Fruit fly (Drosophila melanogaster) whole organism, embryonic: ENCODE measurements around the gene CG34136.

Experiments used
- Atf-2 ChIP-seq: fragments of 200-800 bp; sonication (Bioruptor generic); optimal IDR thresholded peaks from 2 replicates; lab custom pipeline; 2016; ENCODE audit warnings: missing biosample characterization, missing genetic modification characterization
- Bdp1 ChIP-seq: fragments of 200-800 bp; sonication (Bioruptor generic); optimal IDR thresholded peaks from 3 replicates; lab custom pipeline; 2016; ENCODE audit warnings: missing biosample characterization, missing genetic modification characterization
- CG11093 ChIP-seq: fragments of 200-800 bp; sonication (Bioruptor generic); IDR thresholded peaks from 3 replicates; pipeline ENCODE4 v1.3.6; 2022; ENCODE audit warnings: missing biosample characterization, missing genetic modification characterization
- CG11504 ChIP-seq: fragments of 200-800 bp; sonication (Bioruptor generic); optimal IDR thresholded peaks from 3 replicates; lab custom pipeline; 2019; ENCODE audit warnings: missing biosample characterization, mild to moderate bottlenecking, missing genetic modification characterization, moderate library complexity
- CG12659 ChIP-seq: fragments of 200-800 bp; sonication (Bioruptor generic); optimal IDR thresholded peaks from 3 replicates; lab custom pipeline; 2017; ENCODE audit warnings: mild to moderate bottlenecking, missing biosample characterization, missing genetic modification reagents, missing genetic modification characterization
- CG14441 ChIP-seq: fragments of 200-800 bp; sonication (Bioruptor generic); IDR thresholded peaks from 2 replicates; pipeline ENCODE4 v1.3.6; 2022; ENCODE audit warnings: missing biosample characterization, missing genetic modification characterization
- CG14667 ChIP-seq: fragments of 200-800 bp; sonication (Bioruptor generic); IDR thresholded peaks from 2 replicates; pipeline ENCODE4 v1.3.6; 2022; ENCODE audit warnings: missing biosample characterization, missing genetic modification characterization
- CG16863 ChIP-seq: fragments of 200-800 bp; sonication (Bioruptor generic); optimal IDR thresholded peaks from 3 replicates; lab custom pipeline; 2016; ENCODE audit warnings: missing biosample characterization, missing genetic modification characterization
- CG17361 ChIP-seq: fragments of 200-800 bp; sonication (Bioruptor generic); IDR thresholded peaks from 3 replicates; pipeline ENCODE4 v1.3.6; 2022; ENCODE audit warnings: missing biosample characterization, missing genetic modification characterization
- CG18764 ChIP-seq: fragments of 200-800 bp; sonication (Bioruptor generic); optimal IDR thresholded peaks from 3 replicates; lab custom pipeline; 2016; ENCODE audit warnings: missing biosample characterization, missing genetic modification characterization
- CG2129 ChIP-seq: fragments of 200-800 bp; sonication (Bioruptor generic); IDR thresholded peaks from 2 replicates; pipeline ENCODE4 v1.3.6; 2022; ENCODE audit warnings: missing biosample characterization, missing genetic modification characterization; ENCODE audit not compliant: partially characterized antibody
- CG32767 ChIP-seq: fragments of 200-800 bp; sonication (Bioruptor generic); IDR thresholded peaks from 2 replicates; pipeline ENCODE4 v1.3.6; 2022; ENCODE audit warnings: missing biosample characterization, missing genetic modification characterization
- CG34376 ChIP-seq: fragments of 200-800 bp; sonication (Bioruptor generic); optimal IDR thresholded peaks from 2 replicates; lab custom pipeline; 2018; ENCODE audit warnings: missing biosample characterization, mild to moderate bottlenecking, missing genetic modification characterization
- CG4820 ChIP-seq: fragments of 200-800 bp; sonication (Bioruptor generic); optimal IDR thresholded peaks from 3 replicates; lab custom pipeline; 2016; ENCODE audit warnings: missing biosample characterization, missing genetic modification characterization
- CG5245 ChIP-seq: fragments of 200-800 bp; sonication (Bioruptor generic); optimal IDR thresholded peaks from 3 replicates; lab custom pipeline; 2016; ENCODE audit warnings: missing biosample characterization, missing genetic modification characterization
- CG8924 ChIP-seq: fragments of 200-800 bp; optimal IDR thresholded peaks from 3 replicates; lab custom pipeline; 2019; ENCODE audit warnings: missing biosample characterization, mild to moderate bottlenecking, missing genetic modification characterization, moderate library complexity
- CG9797 ChIP-seq: fragments of 200-800 bp; sonication (Bioruptor generic); optimal IDR thresholded peaks from 3 replicates; lab custom pipeline; 2018; ENCODE audit warnings: missing biosample characterization, mild to moderate bottlenecking, missing genetic modification characterization
- Dbx ChIP-seq: fragments of 200-800 bp; sonication (Bioruptor generic); IDR thresholded peaks from 3 replicates; pipeline ENCODE4 v1.3.6; 2022; ENCODE audit warnings: missing biosample characterization, missing genetic modification characterization
- Dfd ChIP-seq, 2 experiments: fragments of >200 bp; optimal IDR thresholded peaks; 2 replicates each; lab custom pipeline; 2017; ENCODE audit warnings: missing biosample characterization in 2 of 2, missing genetic modification characterization in 2 of 2
- Dll ChIP-seq: fragments of 200-800 bp; sonication (Bioruptor generic); IDR thresholded peaks from 4 replicates; pipeline ENCODE4 v1.3.6; 2022; ENCODE audit warnings: missing biosample characterization, missing genetic modification characterization; ENCODE audit not compliant: partially characterized antibody
- Gsc ChIP-seq: fragments of 200-800 bp; sonication (Bioruptor generic); IDR thresholded peaks from 2 replicates; pipeline ENCODE4 v1.3.6; 2022; ENCODE audit warnings: missing biosample characterization, missing genetic modification characterization
- HHEX ChIP-seq: fragments of 200-800 bp; sonication (Bioruptor generic); optimal IDR thresholded peaks from 3 replicates; lab custom pipeline; 2017; ENCODE audit warnings: missing biosample characterization, mild to moderate bottlenecking, missing genetic modification characterization, missing genetic modification reagents
- MTF-1 ChIP-seq: fragments of 200-800 bp; sonication (Bioruptor generic); optimal IDR thresholded peaks from 2 replicates; lab custom pipeline; 2018; ENCODE audit warnings: missing biosample characterization, mild to moderate bottlenecking, missing genetic modification characterization, borderline replicate concordance
- Optix ChIP-seq: fragments of 200-800 bp; sonication (Bioruptor generic); IDR thresholded peaks from 3 replicates; pipeline ENCODE4 v1.3.6; 2022; ENCODE audit warnings: missing biosample characterization, missing genetic modification characterization
- Ptx1 ChIP-seq: fragments of 200-800 bp; sonication (Bioruptor generic); IDR thresholded peaks from 2 replicates; pipeline ENCODE4 v1.3.6; 2022; ENCODE audit warnings: missing biosample characterization, missing genetic modification characterization
- Scr ChIP-seq: fragments of 200-800 bp; sonication (Bioruptor generic); IDR thresholded peaks from 2 replicates; pipeline ENCODE4 v1.3.6; 2022; ENCODE audit warnings: missing biosample characterization, missing genetic modification characterization; ENCODE audit not compliant: partially characterized antibody
- Sox100B ChIP-seq: fragments of 200-800 bp; sonication (Bioruptor generic); optimal IDR thresholded peaks from 3 replicates; lab custom pipeline; 2018; ENCODE audit warnings: missing biosample characterization, mild to moderate bottlenecking, missing genetic modification characterization
- Stat92E ChIP-seq, 3 experiments: fragments of >200 bp in 2 of 3; fragments of 200-800 bp in 1 of 3; sonication (Bioruptor generic) in 1 of 3; optimal IDR thresholded peaks; 2 replicates each; lab custom pipeline; 2017 to 2019; ENCODE audit warnings: missing biosample characterization in 3 of 3, missing genetic modification characterization in 3 of 3, mild to moderate bottlenecking in 1 of 3, moderate library complexity in 1 of 3
- YL-1 ChIP-seq: fragments of 200-800 bp; sonication (Bioruptor generic); optimal IDR thresholded peaks from 3 replicates; lab custom pipeline; 2017; ENCODE audit warnings: missing biosample characterization, mild to moderate bottlenecking, missing genetic modification characterization
- amos ChIP-seq: fragments of 200-800 bp; sonication (Bioruptor generic); IDR thresholded peaks from 2 replicates; pipeline ENCODE4 v1.3.6; 2022; ENCODE audit warnings: missing biosample characterization, missing genetic modification characterization; ENCODE audit not compliant: partially characterized antibody
- ara ChIP-seq: fragments of 200-800 bp; sonication (Bioruptor generic); IDR thresholded peaks from 2 replicates; pipeline ENCODE4 v1.3.6; 2022; ENCODE audit warnings: missing biosample characterization, missing genetic modification characterization
- ase ChIP-seq: fragments of 200-800 bp; sonication (Bioruptor generic); IDR thresholded peaks from 3 replicates; pipeline ENCODE4 v1.3.6; 2022; ENCODE audit warnings: missing biosample characterization, missing genetic modification characterization
- ato ChIP-seq: fragments of 200-800 bp; sonication (Bioruptor generic); IDR thresholded peaks from 2 replicates; pipeline ENCODE4 v1.3.6; 2022; ENCODE audit warnings: missing biosample characterization, missing genetic modification characterization; ENCODE audit not compliant: partially characterized antibody
- bigmax ChIP-seq: fragments of 200-800 bp; sonication (Bioruptor generic); optimal IDR thresholded peaks from 2 replicates; lab custom pipeline; 2018; ENCODE audit warnings: missing biosample characterization, mild to moderate bottlenecking, missing genetic modification characterization
- gce ChIP-seq: fragments of 200-800 bp; sonication (Bioruptor generic); IDR thresholded peaks from 3 replicates; pipeline ENCODE4 v1.3.6; 2022; ENCODE audit warnings: missing biosample characterization, missing genetic modification characterization
- grn ChIP-seq: fragments of 200-800 bp; sonication (Bioruptor generic); optimal IDR thresholded peaks from 3 replicates; lab custom pipeline; 2017; ENCODE audit warnings: missing biosample characterization, missing genetic modification characterization
- kah ChIP-seq: fragments of 200-800 bp; sonication (Bioruptor generic); optimal IDR thresholded peaks from 2 replicates; lab custom pipeline; 2018; ENCODE audit warnings: missing biosample characterization, mild to moderate bottlenecking, missing genetic modification characterization
- kni ChIP-seq: fragments of 200-800 bp; sonication (Bioruptor generic); optimal IDR thresholded peaks from 3 replicates; lab custom pipeline; 2017; ENCODE audit warnings: mild to moderate bottlenecking, missing biosample characterization, missing genetic modification reagents, missing genetic modification characterization
- lab ChIP-seq: fragments of 200-800 bp; sonication (Bioruptor generic); optimal IDR thresholded peaks from 3 replicates; lab custom pipeline; 2017; ENCODE audit warnings: missing biosample characterization, missing genetic modification characterization, mild to moderate bottlenecking, moderate library complexity, missing genetic modification reagents
- lilli ChIP-seq: fragments of 200-800 bp; sonication (Bioruptor generic); optimal IDR thresholded peaks from 3 replicates; lab custom pipeline; 2016; ENCODE audit warnings: missing biosample characterization, missing genetic modification characterization
- mirr ChIP-seq: fragments of 200-800 bp; sonication (Bioruptor generic); optimal IDR thresholded peaks from 3 replicates; lab custom pipeline; 2018; ENCODE audit warnings: missing biosample characterization, mild to moderate bottlenecking, missing genetic modification characterization
- nerfin-1 ChIP-seq: fragments of 200-800 bp; sonication (Bioruptor generic); optimal IDR thresholded peaks from 3 replicates; lab custom pipeline; 2019; ENCODE audit warnings: missing biosample characterization, mild to moderate bottlenecking, missing genetic modification characterization, moderate library complexity
- sob ChIP-seq: fragments of 200-800 bp; sonication (Bioruptor generic); IDR thresholded peaks from 2 replicates; pipeline ENCODE4 v1.3.6; 2022; ENCODE audit warnings: missing biosample characterization, missing genetic modification characterization
- sqz ChIP-seq: fragments of 200-800 bp; sonication (Bioruptor generic); optimal IDR thresholded peaks from 3 replicates; lab custom pipeline; 2018; ENCODE audit warnings: missing biosample characterization, mild to moderate bottlenecking, missing genetic modification characterization
- toy ChIP-seq: fragments of 200-800 bp; sonication (Bioruptor generic); IDR thresholded peaks from 2 replicates; pipeline ENCODE4 v1.3.6; 2022; ENCODE audit warnings: missing biosample characterization, missing genetic modification characterization
- vvl ChIP-seq: fragments of 200-800 bp; sonication (Bioruptor generic); IDR thresholded peaks from 2 replicates; pipeline ENCODE4 v1.3.6; 2022; ENCODE audit warnings: missing biosample characterization, missing genetic modification characterization
- wdn ChIP-seq: fragments of 200-800 bp; sonication (Bioruptor generic); IDR thresholded peaks from 2 replicates; pipeline ENCODE4 v1.3.6; 2022; ENCODE audit warnings: missing biosample characterization, missing genetic modification characterization
- z ChIP-seq: fragments of 200-800 bp; sonication (Bioruptor generic); IDR thresholded peaks from 3 replicates; pipeline ENCODE4 v1.3.6; 2022; ENCODE audit warnings: missing biosample characterization, missing genetic modification characterization
- zfh2 ChIP-seq: fragments of 200-800 bp; sonication (Bioruptor generic); optimal IDR thresholded peaks from 2 replicates; lab custom pipeline; 2016; ENCODE audit warnings: missing biosample characterization, missing genetic modification characterization

The CG34136 gene

DNA sequence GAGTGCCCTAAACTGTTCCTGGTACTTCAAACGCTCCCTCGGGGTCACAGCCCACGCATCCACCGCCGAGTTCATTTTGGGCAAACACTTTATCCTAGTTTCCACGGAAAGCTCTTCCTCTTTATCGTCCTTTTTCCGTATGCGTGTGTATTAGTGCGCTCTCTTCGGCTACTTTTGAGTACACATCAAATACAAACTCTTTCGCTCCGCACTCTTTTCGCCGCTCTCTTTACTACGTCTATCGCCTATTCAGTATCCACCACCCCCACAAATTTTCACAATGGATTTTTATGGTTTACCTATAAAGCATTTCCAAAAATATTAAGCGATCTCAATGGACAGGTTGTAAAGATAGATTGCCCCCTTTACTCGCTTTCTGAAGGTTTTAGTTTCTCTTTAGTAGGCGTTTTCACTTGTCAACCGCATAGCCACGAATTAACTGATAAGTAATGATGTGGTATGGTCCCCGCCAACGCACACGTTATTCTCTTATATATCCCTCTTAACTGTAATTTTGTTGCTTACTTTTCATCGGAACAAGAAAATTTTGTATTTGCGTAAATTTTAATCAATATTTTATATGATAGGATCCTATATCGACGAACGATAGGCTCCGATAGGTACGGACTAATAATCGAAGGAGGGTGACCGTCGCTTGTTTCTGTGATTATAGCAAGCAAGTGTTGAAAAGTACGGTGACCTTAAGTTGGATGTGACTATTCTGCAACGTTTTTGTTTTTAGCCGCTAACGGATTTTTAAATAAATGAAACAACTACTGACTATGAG is 45.2 kb downstream of the CG34136 start, which contains the start of gene Dap160:
TSS of gene Dap160 (minus strand) at position 634 of the 787 bp plus-strand sequence.
- TF ChIP-seq Dll (GFP tag; lab: Robert Waterston, UW) (peak; percentile 72), Dbx (GFP tag; lab: Robert Waterston, UW) (peak; percentile 39; the same call in 1 of the 3 replicates), CG11093 (GFP tag; lab: Robert Waterston, UW) (no peak), toy (GFP tag; lab: Robert Waterston, UW) (no peak), grn (GFP tag; lab: Kevin White, UChicago) (peak; percentile 36), Gsc (no peak), mirr (peak; percentile 24), CG18764 (GFP tag; lab: Kevin White, UChicago) (no peak), MTF-1 (GFP tag; lab: Kevin White, UChicago) (no peak), YL-1 (GFP tag; lab: Kevin White, UChicago) (peak; percentile 47), zfh2 (peak; percentile 7), Atf-2 (no peak), CG32767 (GFP tag; lab: Robert Waterston, UW) (no peak), Ptx1 (GFP tag; lab: Robert Waterston, UW) (no peak), CG12659 (GFP tag; lab: Kevin White, UChicago) (peak; percentile 66), lilli (GFP tag; lab: Kevin White, UChicago) (no peak), CG14441 (GFP tag; lab: Robert Waterston, UW) (no peak), Sox100B (GFP tag; lab: Kevin White, UChicago) (no peak), CG16863 (GFP tag; lab: Kevin White, UChicago) (no peak), CG17361 (GFP tag; lab: Robert Waterston, UW) (no peak), CG8924 (tag; lab: Kevin White, UChicago) (no peak), CG5245 (GFP tag; lab: Kevin White, UChicago) (no peak), nerfin-1 (tag; lab: Kevin White, UChicago) (no peak), Dfd (GFP tag; optimal IDR thresholded peaks at IDR 0.05; lab: Kevin White, UChicago) (no peak), lab (GFP tag; lab: Kevin White, UChicago) (no peak), amos (GFP tag; lab: Robert Waterston, UW) (peak; percentile 85), CG9797 (GFP tag; lab: Kevin White, UChicago) (peak; percentile 29), CG4820 (GFP tag; lab: Kevin White, UChicago) (no peak), gce (no peak), kni (GFP tag; lab: Kevin White, UChicago) (no peak), ara (GFP tag; lab: Robert Waterston, UW) (no peak), bigmax (no peak), HHEX (GFP tag; lab: Kevin White, UChicago) (no peak), CG11504 (tag; lab: Kevin White, UChicago) (no peak), CG2129 (GFP tag; lab: Robert Waterston, UW) (peak; percentile 28; the same call in 1 of the 2 replicates), Optix (GFP tag; lab: Robert Waterston, UW) (no peak), CG34376 (GFP tag; lab: Kevin White, UChicago) (peak; percentile 51), kah (no peak), Bdp1 (GFP tag; lab: Kevin White, UChicago) (no peak), wdn (GFP tag; lab: Robert Waterston, UW) (no peak), sob (GFP tag; lab: Robert Waterston, UW) (peak; percentile 59; the same call in 1 of the 2 replicates), sqz (GFP tag; lab: Kevin White, UChicago) (no peak), ato (GFP tag; lab: Robert Waterston, UW) (peak; percentile 49; the same call in 1 of the 2 replicates), z (no peak), vvl (GFP tag; lab: Robert Waterston, UW) (no peak), Scr (GFP tag; lab: Robert Waterston, UW) (peak; percentile 75), CG14667 (no peak), ase (no peak; the same call in 2 of the 3 replicates), Stat92E (GFP tag; optimal IDR thresholded peaks at IDR 0.05; lab: Kevin White, UChicago) (no peak)
